Worm (Caenorhabditis elegans) whole organism, L4 larva: ENCODE data around the gene Y54G11A.4.
A peak's percentile ranks its signal among the peaks of the same experiment; 100 is the strongest.

Source experiments
- F44E2.7 ChIP-seq: fragments of 200-800 bp; sonication (Bioruptor generic); IDR thresholded peaks from 2 replicates; pipeline ENCODE4 v2.1.2; 2022; ENCODE audit warnings: missing genetic modification characterization, missing compliant biosample characterization
- F49E8.2 ChIP-seq: sonication (generic microtip); optimal IDR thresholded peaks from 2 replicates; lab custom pipeline; 2016; ENCODE audit warnings: missing compliant biosample characterization, mild to moderate bottlenecking, missing genetic modification characterization, borderline replicate concordance
- Y48G9A.11 ChIP-seq: fragments of 200-800 bp; sonication (Bioruptor generic); IDR thresholded peaks from 2 replicates; pipeline ENCODE4 v1.3.6; 2022; ENCODE audit warnings: missing genetic modification reagents, missing genetic modification characterization, missing compliant biosample characterization
- cey-2 ChIP-seq: sonication (generic microtip); optimal IDR thresholded peaks from 3 replicates; lab custom pipeline; 2017; ENCODE audit warnings: missing genetic modification characterization, mild to moderate bottlenecking, missing compliant biosample characterization, antibody characterized with exemption, borderline replicate concordance; ENCODE audit not compliant: insufficient read depth
- ctbp-1 ChIP-seq: fragments of 200-800 bp; sonication (Bioruptor generic); IDR thresholded peaks from 2 replicates; pipeline ENCODE4 v1.3.6; 2022; ENCODE audit warnings: missing genetic modification reagents, missing genetic modification characterization, missing compliant biosample characterization
- dmd-6 ChIP-seq: fragments of 200-800 bp; sonication (Bioruptor generic); IDR thresholded peaks from 2 replicates; pipeline ENCODE4 v1.3.6; 2022; ENCODE audit warnings: missing genetic modification reagents, missing genetic modification characterization, missing compliant biosample characterization
- dpl-1 ChIP-seq: fragments of 150-350 bp; optimal IDR thresholded peaks from 2 replicates; lab custom pipeline; 2014; ENCODE audit warnings: missing biosample characterization, missing genetic modification reagents, missing genetic modification characterization
- dve-1 ChIP-seq: sonication (generic microtip); optimal IDR thresholded peaks from 2 replicates; lab custom pipeline; 2017; ENCODE audit warnings: antibody characterized with exemption, mild to moderate bottlenecking, missing genetic modification characterization, missing compliant biosample characterization; ENCODE audit not compliant: insufficient read depth
- egl-43 ChIP-seq: fragments of 200-800 bp; sonication (Bioruptor generic); IDR thresholded peaks from 2 replicates; pipeline ENCODE4 v1.3.6; 2022; ENCODE audit warnings: missing genetic modification reagents, missing genetic modification characterization, missing compliant biosample characterization
- hlh-11 ChIP-seq: fragments of 200-800 bp; sonication (Bioruptor generic); optimal IDR thresholded peaks from 2 replicates; lab custom pipeline; 2018; ENCODE audit warnings: mild to moderate bottlenecking, missing genetic modification characterization, missing compliant biosample characterization
- hlh-30 ChIP-seq: sonication (generic microtip); optimal IDR thresholded peaks from 2 replicates; lab custom pipeline; 2017; ENCODE audit warnings: antibody characterized with exemption, mild to moderate bottlenecking, missing genetic modification characterization, missing compliant biosample characterization; ENCODE audit not compliant: insufficient read depth
- hmg-1.1 ChIP-seq: fragments of 200-800 bp; sonication (Bioruptor generic); IDR thresholded peaks from 2 replicates; pipeline ENCODE4 v1.3.6; 2022; ENCODE audit warnings: missing genetic modification reagents, missing genetic modification characterization, missing compliant biosample characterization
- lin-1 ChIP-seq: fragments of 200-800 bp; sonication (Bioruptor generic); IDR thresholded peaks from 2 replicates; pipeline ENCODE4 v1.3.6; 2022; ENCODE audit warnings: missing genetic modification reagents, missing genetic modification characterization, missing compliant biosample characterization
- lin-13 ChIP-seq: fragments of 150-350 bp; optimal IDR thresholded peaks from 2 replicates; lab custom pipeline; 2014; ENCODE audit warnings: missing biosample characterization, missing genetic modification reagents, missing genetic modification characterization
- lin-15B ChIP-seq: fragments of 150-350 bp; sonication (generic microtip); optimal IDR thresholded peaks from 3 replicates; lab custom pipeline; 2014; ENCODE audit warnings: missing biosample characterization, missing genetic modification characterization
- lin-29 ChIP-seq: fragments of 200-800 bp; sonication (Bioruptor generic); IDR thresholded peaks from 2 replicates; pipeline ENCODE4 v1.3.6; 2022; ENCODE audit warnings: missing genetic modification reagents, missing genetic modification characterization, missing compliant biosample characterization
- lin-38 ChIP-seq: fragments of 200-800 bp; sonication (Bioruptor generic); IDR thresholded peaks from 2 replicates; pipeline ENCODE4 v1.3.6; 2022; ENCODE audit warnings: missing genetic modification reagents, missing genetic modification characterization, missing compliant biosample characterization
- lsy-2 ChIP-seq, 2 experiments: fragments of 150-350 bp in 1 of 2; sonication (generic microtip) in 1 of 2; optimal IDR thresholded peaks; 2 replicates each; lab custom pipeline; 2014 to 2017; ENCODE audit warnings: missing biosample characterization in 2 of 2, missing genetic modification characterization in 2 of 2
- madf-9 ChIP-seq: fragments of 200-800 bp; sonication (Bioruptor generic); conservative IDR thresholded peaks from 2 replicates; pipeline ENCODE4 v1.3.6; 2022; ENCODE audit warnings: missing genetic modification reagents, missing genetic modification characterization, missing compliant biosample characterization
- mdl-1 ChIP-seq, 2 experiments: fragments of 150-350 bp in 1 of 2; sonication (generic microtip) in 1 of 2; optimal IDR thresholded peaks; 2 replicates each; lab custom pipeline; 2014 to 2017; ENCODE audit warnings: missing biosample characterization in 2 of 2, missing genetic modification characterization in 2 of 2
- mdt-29 ChIP-seq: fragments of 200-800 bp; sonication (Bioruptor generic); IDR thresholded peaks from 2 replicates; pipeline ENCODE4 v1.3.6; 2022; ENCODE audit warnings: missing genetic modification reagents, missing genetic modification characterization, missing compliant biosample characterization
- mep-1 ChIP-seq: fragments of 150-350 bp; sonication (generic microtip); optimal IDR thresholded peaks from 3 replicates; lab custom pipeline; 2014; ENCODE audit warnings: missing biosample characterization, missing genetic modification characterization
- mes-2 ChIP-seq: sonication (generic microtip); optimal IDR thresholded peaks from 2 replicates; lab custom pipeline; 2016; ENCODE audit warnings: missing genotype, mild to moderate bottlenecking, missing genetic modification characterization, missing compliant biosample characterization; ENCODE audit not compliant: poor library complexity, severe bottlenecking
- mxl-2 ChIP-seq: fragments of 200-800 bp; sonication (Bioruptor generic); conservative IDR thresholded peaks from 2 replicates; pipeline ENCODE4 v1.3.6; 2022; ENCODE audit warnings: missing genetic modification reagents, missing genetic modification characterization, missing compliant biosample characterization
- mxl-3 ChIP-seq: fragments of 200-800 bp; sonication (Bioruptor generic); optimal IDR thresholded peaks from 2 replicates; lab custom pipeline; 2018; ENCODE audit warnings: mild to moderate bottlenecking, missing genetic modification characterization, missing compliant biosample characterization
- nhr-111 ChIP-seq: fragments of 200-800 bp; sonication (Bioruptor generic); optimal IDR thresholded peaks from 2 replicates; lab custom pipeline; 2018; ENCODE audit warnings: mild to moderate bottlenecking, missing genetic modification characterization, missing compliant biosample characterization
- nhr-237 ChIP-seq: sonication (generic microtip); optimal IDR thresholded peaks from 2 replicates; lab custom pipeline; 2017; ENCODE audit warnings: missing biosample characterization, missing genetic modification characterization
- nhr-28 ChIP-seq: fragments of 150-350 bp; optimal IDR thresholded peaks from 2 replicates; lab custom pipeline; 2014; ENCODE audit warnings: missing biosample characterization, missing genetic modification characterization
- nhr-42 ChIP-seq: fragments of 200-800 bp; sonication (Bioruptor generic); IDR thresholded peaks from 2 replicates; pipeline ENCODE4 v1.3.6; 2022; ENCODE audit warnings: missing genetic modification characterization, missing compliant biosample characterization
- nhr-48 ChIP-seq: sonication (generic microtip); optimal IDR thresholded peaks from 2 replicates; lab custom pipeline; 2016; ENCODE audit warnings: mild to moderate bottlenecking, missing genetic modification characterization, missing compliant biosample characterization
- nhr-77 ChIP-seq: fragments of 150-350 bp; optimal IDR thresholded peaks from 2 replicates; lab custom pipeline; 2014; ENCODE audit warnings: missing biosample characterization, missing genetic modification characterization
- pqm-1 ChIP-seq: sonication (generic microtip); optimal IDR thresholded peaks from 2 replicates; lab custom pipeline; 2017; ENCODE audit warnings: missing biosample characterization, missing genetic modification characterization
- rbr-2 ChIP-seq: sonication (generic microtip); optimal IDR thresholded peaks from 2 replicates; lab custom pipeline; 2016; ENCODE audit warnings: missing genotype, missing genetic modification characterization, missing compliant biosample characterization
- saeg-2 ChIP-seq: fragments of 200-800 bp; sonication (Bioruptor generic); IDR thresholded peaks from 2 replicates; pipeline ENCODE4 v1.3.6; 2022; ENCODE audit warnings: missing genetic modification reagents, missing genetic modification characterization, missing compliant biosample characterization
- snpc-4 ChIP-seq: fragments of 150-350 bp; optimal IDR thresholded peaks from 2 replicates; lab custom pipeline; 2014; ENCODE audit warnings: missing biosample characterization, missing genetic modification characterization
- spr-1 ChIP-seq: sonication (generic microtip); optimal IDR thresholded peaks from 2 replicates; lab custom pipeline; 2016; ENCODE audit warnings: mild to moderate bottlenecking, missing genetic modification characterization, missing compliant biosample characterization
- unc-130 ChIP-seq: sonication (generic microtip); optimal IDR thresholded peaks from 2 replicates; lab custom pipeline; 2016; ENCODE audit warnings: missing genetic modification reagents, missing genetic modification characterization, missing compliant biosample characterization
- unc-62 ChIP-seq, 3 experiments: fragments of 150-350 bp in 1 of 3; sonication (generic microtip); optimal IDR thresholded peaks in 2 of 3; peaks in 1 of 3; 1 replicate in 1 of 3; 2 replicates in 2 of 3; lab custom pipeline; 2014 to 2017; ENCODE audit warnings: missing biosample characterization in 3 of 3, missing genetic modification characterization in 3 of 3, missing genetic modification reagents in 3 of 3, missing genotype in 1 of 3
- zfp-2 ChIP-seq: sonication (generic microtip); optimal IDR thresholded peaks from 2 replicates; lab custom pipeline; 2016; ENCODE audit warnings: mild to moderate bottlenecking, missing genetic modification characterization, missing compliant biosample characterization
- zip-2 ChIP-seq: fragments of 150-350 bp; optimal IDR thresholded peaks from 2 replicates; lab custom pipeline; 2014; ENCODE audit warnings: missing biosample characterization, missing genetic modification characterization
- ztf-11 ChIP-seq: fragments of 150-350 bp; optimal IDR thresholded peaks from 2 replicates; lab custom pipeline; 2014; ENCODE audit warnings: missing biosample characterization, missing genetic modification characterization

The Y54G11A.4 gene

DNA sequence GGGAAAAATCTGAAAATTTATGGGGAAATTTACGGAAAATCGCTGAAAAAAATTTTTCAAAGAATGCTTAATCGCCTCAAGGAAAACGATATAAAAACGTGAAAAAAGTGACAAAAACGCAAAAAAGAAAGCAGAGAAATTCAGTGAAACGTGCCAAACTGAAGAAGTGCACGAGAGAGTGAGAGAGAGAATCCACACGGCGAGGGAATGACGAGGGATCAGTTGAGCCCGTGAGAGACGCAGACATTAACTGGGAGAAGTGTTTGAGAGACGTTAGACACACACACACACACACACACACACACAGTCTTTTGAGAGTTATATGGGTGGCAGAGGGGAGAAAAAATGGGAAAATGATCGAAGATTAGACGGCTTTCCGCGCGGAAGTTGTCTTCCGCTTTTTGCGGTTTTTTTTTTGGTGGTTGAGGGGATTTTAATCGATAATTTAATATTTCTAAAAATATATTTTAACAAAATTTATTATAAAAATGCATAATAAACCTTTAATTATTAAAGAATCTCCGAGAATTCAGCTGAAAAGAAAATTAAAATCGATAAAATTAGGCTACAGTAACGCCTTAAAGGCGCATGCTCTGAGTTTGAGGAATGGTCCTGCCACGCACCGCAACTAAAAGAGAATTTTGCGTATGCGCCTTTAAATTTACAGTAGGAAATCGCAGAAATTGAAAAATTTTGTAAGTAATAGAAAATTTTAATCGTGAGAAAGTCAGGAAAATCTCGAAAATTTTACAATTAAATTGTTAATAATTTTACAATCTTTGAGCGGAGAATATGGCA lies 48.0 kb upstream of the Y54G11A.4 start (continued):
- no peak for TF ChIP-seq cey-2 (tag; lab: Kevin White, UChicago)
- peak; percentile 97 for TF ChIP-seq hmg-1.1 (GFP tag; lab: Robert Waterston, UW)
- TF ChIP-seq dmd-6 (GFP tag; lab: Robert Waterston, UW), result peak; percentile 39; the same call in 1 of the 2 replicates
- peak; percentile 87 for TF ChIP-seq hlh-30 (tag; lab: Kevin White, UChicago)
- TF ChIP-seq lin-13 (GFP tag; lab: Kevin White, UChicago), result peak; percentile 12
- no peak for TF ChIP-seq spr-1
- TF ChIP-seq rbr-2, result peak; percentile 50
- TF ChIP-seq dve-1 (tag; lab: Kevin White, UChicago), result peak; percentile 49
- TF ChIP-seq ctbp-1 (GFP tag; lab: Robert Waterston, UW), result 0 out of 2 replicates have a peak, but pooled peaks have one; percentile 7

DNA sequence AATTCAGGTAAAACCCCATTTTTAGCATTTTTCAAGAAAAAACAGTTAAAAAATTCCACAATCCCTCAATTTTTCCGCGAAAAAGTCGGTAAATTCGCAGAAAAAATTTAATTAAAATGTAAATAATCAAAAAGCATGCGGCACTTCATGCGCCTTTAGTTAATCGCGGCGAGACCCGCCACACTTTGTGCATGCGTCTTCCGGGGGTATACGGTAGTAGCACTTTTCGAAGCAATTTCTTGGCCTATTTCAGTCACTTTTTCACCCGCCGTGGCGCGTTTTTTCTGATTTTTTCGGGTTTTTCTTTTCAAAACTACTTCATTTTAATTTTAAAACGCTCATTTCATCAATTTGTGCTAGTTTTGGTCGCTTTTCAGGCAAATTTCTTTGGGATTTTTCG lies 45.4 kb upstream of the Y54G11A.4 start:
- no peak for TF ChIP-seq zfp-2 (tag; lab: Kevin White, UChicago)
- TF ChIP-seq mdt-29, result no peak
- TF ChIP-seq mep-1 (tag; lab: Kevin White, UChicago), result no peak
- peak; percentile 23 for TF ChIP-seq mes-2 (tag; lab: Kevin White, UChicago)
- no peak for TF ChIP-seq ctbp-1 (GFP tag; lab: Robert Waterston, UW)
- TF ChIP-seq lin-38 (GFP tag; lab: Robert Waterston, UW), result peak; percentile 60
- TF ChIP-seq F49E8.2 (tag; lab: Kevin White, UChicago), result peak; percentile 49
- peak in 1 of 2 experiments; percentile 25 for TF ChIP-seq lsy-2 (tag; optimal IDR thresholded peaks at IDR 0.05; lab: Kevin White, UChicago)
- TF ChIP-seq Y48G9A.11 (GFP tag; lab: Robert Waterston, UW), result peak; percentile 54; the same call in 1 of the 2 replicates
- TF ChIP-seq snpc-4 (tag; lab: Kevin White, UChicago), result no peak
- peak; percentile 58 for TF ChIP-seq unc-130
- no peak for TF ChIP-seq lin-15B

DNA sequence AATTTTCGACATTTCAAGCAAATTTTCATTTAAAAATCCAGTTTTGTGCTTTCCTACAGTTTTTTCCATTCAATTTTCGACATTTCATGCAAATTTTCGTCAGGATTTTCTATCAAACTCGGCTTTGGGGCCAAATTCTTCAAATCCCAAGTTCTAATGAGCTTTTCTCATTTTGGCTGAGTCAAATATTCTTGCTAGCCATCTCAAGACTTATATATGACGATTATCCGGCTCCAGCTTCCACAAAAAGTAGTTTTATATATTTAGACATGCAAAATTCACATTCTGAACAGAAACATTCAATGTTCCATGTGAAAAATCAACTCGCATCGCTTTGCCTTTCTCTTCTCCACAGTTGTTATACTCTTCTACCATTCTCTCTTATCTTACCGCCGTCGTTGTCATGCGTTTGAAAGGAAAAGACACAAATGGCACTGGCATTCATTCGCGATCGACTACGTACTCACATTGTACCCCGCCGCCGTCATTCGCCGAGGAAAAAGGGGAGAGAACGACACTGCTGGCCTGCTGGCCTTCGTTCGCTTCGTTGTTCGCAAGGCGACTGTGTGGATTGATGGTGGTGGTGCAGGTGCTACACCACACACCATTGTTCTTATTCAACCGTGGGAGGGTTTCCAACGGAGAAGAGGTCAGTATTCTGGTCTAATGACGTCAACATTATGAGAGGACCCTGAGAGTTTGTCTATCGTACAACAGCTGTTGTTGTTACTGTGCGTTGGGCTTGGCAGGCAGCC lies 44.7 kb upstream of the Y54G11A.4 start:
- TF ChIP-seq F44E2.7 (GFP tag; lab: Robert Waterston, UW) (no peak), hlh-30 (tag; lab: Kevin White, UChicago) (peak; percentile 82), lin-29 (GFP tag; lab: Robert Waterston, UW) (no peak), ztf-11 (tag; lab: Kevin White, UChicago) (no peak), mep-1 (tag; lab: Kevin White, UChicago) (peak; percentile 75), lin-38 (GFP tag; lab: Robert Waterston, UW) (peak; percentile 22; the same call in 1 of the 2 replicates), pqm-1 (tag; lab: Kevin White, UChicago) (peak; percentile 65), dmd-6 (GFP tag; lab: Robert Waterston, UW) (peak; percentile 62), mxl-2 (GFP tag; lab: Robert Waterston, UW) (no peak), zip-2 (tag; lab: Kevin White, UChicago) (no peak), egl-43 (GFP tag; lab: Robert Waterston, UW) (peak; percentile 23; the same call in 1 of the 2 replicates), madf-9 (GFP tag; lab: Robert Waterston, UW) (no peak), lin-1 (GFP tag; lab: Robert Waterston, UW) (peak; percentile 35; the same call in 1 of the 2 replicates), hmg-1.1 (GFP tag; lab: Robert Waterston, UW) (peak; percentile 61; the same call in 1 of the 2 replicates), nhr-28 (peak; percentile 86), nhr-42 (GFP tag; lab: Robert Waterston, UW) (peak; percentile 63; the same call in 1 of the 2 replicates), nhr-77 (tag; lab: Kevin White, UChicago) (peak; percentile 80), hlh-11 (peak; percentile 81), spr-1 (no peak), mdl-1 (tag; optimal IDR thresholded peaks at IDR 0.05; lab: Kevin White, UChicago) (peak in 1 of 2 experiments; percentile 17), saeg-2 (no peak), nhr-48 (tag; lab: Kevin White, UChicago) (peak; percentile 79), nhr-111 (GFP tag; lab: Kevin White, UChicago) (no peak), rbr-2 (peak; percentile 18), nhr-237 (tag; lab: Kevin White, UChicago) (no peak), mxl-3 (GFP tag; lab: Kevin White, UChicago) (peak; percentile 80), unc-62 (GFP tag; optimal IDR thresholded peaks at IDR 0.05 in 1 of 2; lab: Kevin White, UChicago) (peak in 1 of 2 experiments; percentile 29), unc-62 (tag; optimal IDR thresholded peaks at IDR 0.05; lab: Kevin White, UChicago) (no peak), dve-1 (tag; lab: Kevin White, UChicago) (peak; percentile 73), dpl-1 (GFP tag; lab: Kevin White, UChicago) (peak; percentile 52)
